Worm (Caenorhabditis elegans): ENCODE measurements around the gene C03B1.5.

- TF ChIP-seq pha-4 (tag; optimal IDR thresholded peaks at IDR 0.05), result no peak
- TF ChIP-seq lin-13 (tag; optimal IDR thresholded peaks at IDR 0.05), result no peak
- TF ChIP-seq lsy-2 (tag; optimal IDR thresholded peaks at IDR 0.05), result no peak
- no peak for TF ChIP-seq nhr-76 (tag; optimal IDR thresholded peaks at IDR 0.05)
- no peak for TF ChIP-seq nhr-28 (tag; optimal IDR thresholded peaks at IDR 0.05)
- no peak for TF ChIP-seq blmp-1 (tag; optimal IDR thresholded peaks at IDR 0.05)
- no peak for TF ChIP-seq elt-3 (tag; optimal IDR thresholded peaks at IDR 0.05)
- TF ChIP-seq snpc-4 (tag; optimal IDR thresholded peaks at IDR 0.05), result no peak
- no peak for TF ChIP-seq elt-1 (tag; optimal IDR thresholded peaks at IDR 0.05; ENCODE audit: borderline replicate concordance, insufficient read depth)
- no peak for TF ChIP-seq lin-32 (GFP tag; optimal IDR thresholded peaks at IDR 0.05)
- TF ChIP-seq nhr-237 (tag; optimal IDR thresholded peaks at IDR 0.05), result no peak
- no peak for TF ChIP-seq nhr-2 (tag; optimal IDR thresholded peaks at IDR 0.05)
- no peak for TF ChIP-seq unc-39 (tag; optimal IDR thresholded peaks at IDR 0.05)
Observed at ce11 chrX:6345785-6346184, 9.6 kb upstream of the C03B1.5 start.
